Worm (Caenorhabditis elegans) whole organism, L4 larva: ENCODE measurements around the gene srv-31.

ENCODE experiments used
- lin-15B ChIP-seq: fragments of 150-350 bp; sonication (generic microtip); optimal IDR thresholded peaks from 3 replicates; lab custom pipeline; 2014; ENCODE audit warnings: missing biosample characterization, missing genetic modification characterization
- nhr-102 ChIP-seq: sonication (generic microtip); optimal IDR thresholded peaks from 2 replicates; lab custom pipeline; 2016; ENCODE audit warnings: mild to moderate bottlenecking, missing genetic modification characterization, moderate library complexity, missing compliant biosample characterization
- nhr-25 ChIP-seq: sonication (generic microtip); optimal IDR thresholded peaks from 2 replicates; lab custom pipeline; 2017; ENCODE audit warnings: missing genetic modification characterization, mild to moderate bottlenecking, missing compliant biosample characterization, antibody characterized with exemption, moderate library complexity, borderline replicate concordance; ENCODE audit not compliant: insufficient read depth
- unc-62 ChIP-seq, 3 experiments: fragments of 150-350 bp in 1 of 3; sonication (generic microtip); optimal IDR thresholded peaks in 2 of 3; peaks in 1 of 3; 1 replicate in 1 of 3; 2 replicates in 2 of 3; lab custom pipeline; 2014 to 2017; ENCODE audit warnings: missing biosample characterization in 3 of 3, missing genetic modification characterization in 3 of 3, missing genetic modification reagents in 3 of 3, missing genotype in 1 of 3
- ztf-7 ChIP-seq: fragments of 150-350 bp; optimal IDR thresholded peaks from 2 replicates; lab custom pipeline; 2014; ENCODE audit warnings: missing biosample characterization, missing genetic modification characterization

DNA sequence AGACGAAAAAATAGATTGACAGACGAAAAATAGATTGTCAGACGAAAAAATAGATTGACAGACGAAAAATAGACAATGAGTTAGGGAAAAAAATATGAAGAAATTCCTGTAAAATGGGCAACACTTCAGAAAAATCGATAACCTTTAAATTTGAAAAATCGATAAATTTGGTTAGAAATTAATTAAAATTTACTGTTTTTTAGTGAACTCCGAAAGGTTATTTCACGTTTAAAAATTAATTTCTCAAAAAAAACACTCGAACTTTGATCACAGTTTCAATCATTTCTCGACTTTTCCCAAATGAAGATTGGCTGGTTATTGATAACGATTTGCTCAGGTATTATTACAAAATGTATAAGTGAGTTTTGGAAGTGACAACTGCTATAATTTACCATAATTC lies 35.6 kb upstream of the srv-31 start, which contains the start of gene csp-2:
- no peak for TF ChIP-seq nhr-102 (tag; lab: Kevin White, UChicago)
- TF ChIP-seq unc-62 (GFP tag; optimal IDR thresholded peaks at IDR 0.05 in 1 of 2; lab: Kevin White, UChicago), result no peak
- no peak for TF ChIP-seq unc-62 (tag; optimal IDR thresholded peaks at IDR 0.05; lab: Kevin White, UChicago)
- TF ChIP-seq ztf-7 (tag; lab: Kevin White, UChicago), result no peak
- TF ChIP-seq nhr-25 (tag; lab: Kevin White, UChicago), result no peak
- TF ChIP-seq lin-15B (tag; lab: Kevin White, UChicago), result no peak
